Worm (Caenorhabditis elegans): ENCODE data around the gene C10A4.1.

ce11 chrX:7409935-7410334, 6.2 kb upstream of the C10A4.1 start, which contains the start of gene C10A4.2:
- TF ChIP-seq elt-2 (tag; optimal IDR thresholded peaks at IDR 0.05), result no peak
- TF ChIP-seq snpc-4 (tag; optimal IDR thresholded peaks at IDR 0.05), result no peak
- no peak for TF ChIP-seq zag-1 (tag; optimal IDR thresholded peaks at IDR 0.05)
- TF ChIP-seq nhr-77 (tag; optimal IDR thresholded peaks at IDR 0.05), result no peak
- TF ChIP-seq nhr-28 (tag; optimal IDR thresholded peaks at IDR 0.05), result no peak
- no peak for TF ChIP-seq nhr-11 (tag; optimal IDR thresholded peaks at IDR 0.05)
- no peak for TF ChIP-seq unc-39 (tag; optimal IDR thresholded peaks at IDR 0.05)

Measured in whole organism, L3 larva.